Worm (Caenorhabditis elegans) whole organism, L2 larva: Measurements from ENCODE around the gene C06B3.6.

Experiments used
- C34F6.9 ChIP-seq: fragments of 150-350 bp; optimal IDR thresholded peaks from 2 replicates; lab custom pipeline; 2014; ENCODE audit warnings: missing biosample characterization, missing genetic modification characterization
- Y55F3AM.14 ChIP-seq: fragments of 200-800 bp; sonication (Bioruptor generic); optimal IDR thresholded peaks from 2 replicates; lab custom pipeline; 2018; ENCODE audit warnings: mild to moderate bottlenecking, missing genetic modification characterization, missing compliant biosample characterization
- alr-1 ChIP-seq: fragments of 150-350 bp; optimal IDR thresholded peaks from 2 replicates; lab custom pipeline; 2014; ENCODE audit warnings: missing biosample characterization, missing genetic modification characterization
- aly-2 ChIP-seq: fragments of 150-350 bp; optimal IDR thresholded peaks from 2 replicates; lab custom pipeline; 2014; ENCODE audit warnings: missing biosample characterization, missing genetic modification characterization
- ama-1 ChIP-seq: fragments of 150-350 bp; optimal IDR thresholded peaks from 2 replicates; lab custom pipeline; 2018; ENCODE audit warnings: inconsistent platforms
- blmp-1 ChIP-seq: sonication (generic microtip); optimal IDR thresholded peaks from 2 replicates; lab custom pipeline; 2017; ENCODE audit warnings: missing genetic modification characterization, mild to moderate bottlenecking, missing compliant biosample characterization, antibody characterized with exemption, moderate library complexity; ENCODE audit not compliant: insufficient read depth
- ceh-16 ChIP-seq: fragments of 150-350 bp; optimal IDR thresholded peaks from 2 replicates; lab custom pipeline; 2014; ENCODE audit warnings: missing biosample characterization, missing genetic modification characterization
- ceh-82 ChIP-seq: fragments of 150-350 bp; optimal IDR thresholded peaks from 2 replicates; lab custom pipeline; 2014; ENCODE audit warnings: missing biosample characterization, missing genetic modification characterization
- egl-27 ChIP-seq: sonication (generic microtip); optimal IDR thresholded peaks from 3 replicates; lab custom pipeline; 2017; ENCODE audit warnings: missing biosample characterization, missing genetic modification reagents, missing genetic modification characterization
- elt-1 ChIP-seq: fragments of 150-350 bp; optimal IDR thresholded peaks from 2 replicates; lab custom pipeline; 2014; ENCODE audit warnings: missing biosample characterization, missing genetic modification characterization
- elt-3 ChIP-seq: sonication (generic microtip); optimal IDR thresholded peaks from 2 replicates; lab custom pipeline; 2017; ENCODE audit warnings: missing biosample characterization, missing genetic modification characterization
- fos-1 ChIP-seq: fragments of 150-350 bp; optimal IDR thresholded peaks from 2 replicates; lab custom pipeline; 2014; ENCODE audit warnings: missing biosample characterization, missing genetic modification characterization
- gmeb-1 ChIP-seq: fragments of 150-350 bp; optimal IDR thresholded peaks from 2 replicates; lab custom pipeline; 2014; ENCODE audit warnings: missing biosample characterization, missing genetic modification characterization
- lin-11 ChIP-seq: fragments of 150-350 bp; sonication (generic microtip); optimal IDR thresholded peaks from 2 replicates; lab custom pipeline; 2014; ENCODE audit warnings: missing biosample characterization, missing genetic modification characterization, inconsistent platforms, mixed read lengths
- lin-39 ChIP-seq: fragments of 150-350 bp; optimal IDR thresholded peaks from 2 replicates; lab custom pipeline; 2014; ENCODE audit warnings: missing biosample characterization, missing genetic modification reagents, missing genetic modification characterization
- lsy-2 ChIP-seq, 2 experiments: fragments of 150-350 bp in 1 of 2; sonication (generic microtip) in 1 of 2; optimal IDR thresholded peaks; 2 replicates each; lab custom pipeline; 2014 to 2017; ENCODE audit warnings: missing biosample characterization in 2 of 2, missing genetic modification characterization in 2 of 2
- mbf-1 ChIP-seq: sonication (generic microtip); optimal IDR thresholded peaks from 2 replicates; lab custom pipeline; 2017; ENCODE audit warnings: missing biosample characterization, missing genetic modification characterization
- nhr-11 ChIP-seq: fragments of 150-350 bp; optimal IDR thresholded peaks from 2 replicates; lab custom pipeline; 2014; ENCODE audit warnings: missing biosample characterization, missing genetic modification characterization
- nhr-12 ChIP-seq: fragments of 150-350 bp; optimal IDR thresholded peaks from 2 replicates; lab custom pipeline; 2014; ENCODE audit warnings: missing biosample characterization, missing genetic modification characterization
- nhr-21 ChIP-seq: fragments of 150-350 bp; optimal IDR thresholded peaks from 2 replicates; lab custom pipeline; 2014; ENCODE audit warnings: missing biosample characterization, missing genetic modification characterization
- nhr-23 ChIP-seq: fragments of 150-350 bp; optimal IDR thresholded peaks from 2 replicates; lab custom pipeline; 2014; ENCODE audit warnings: missing biosample characterization, missing genetic modification reagents, missing genetic modification characterization
- nhr-237 ChIP-seq: fragments of 150-350 bp; optimal IDR thresholded peaks from 2 replicates; lab custom pipeline; 2014; ENCODE audit warnings: missing biosample characterization, missing genetic modification characterization
- nhr-25 ChIP-seq: fragments of 150-350 bp; sonication (generic microtip); optimal IDR thresholded peaks from 3 replicates; lab custom pipeline; 2014; ENCODE audit warnings: missing biosample characterization, missing genetic modification characterization
- nhr-6 ChIP-seq: fragments of 150-350 bp; optimal IDR thresholded peaks from 2 replicates; lab custom pipeline; 2014; ENCODE audit warnings: missing biosample characterization, missing genetic modification characterization
- nhr-77 ChIP-seq: fragments of 150-350 bp; optimal IDR thresholded peaks from 2 replicates; lab custom pipeline; 2014; ENCODE audit warnings: missing biosample characterization, missing genetic modification characterization
- peb-1 ChIP-seq: fragments of 150-350 bp; optimal IDR thresholded peaks from 2 replicates; lab custom pipeline; 2014; ENCODE audit warnings: missing biosample characterization, missing genetic modification characterization
- sem-4 ChIP-seq: fragments of 150-350 bp; optimal IDR thresholded peaks from 2 replicates; lab custom pipeline; 2014; ENCODE audit warnings: missing biosample characterization, missing genetic modification reagents, missing genetic modification characterization
- skn-1 ChIP-seq: sonication (generic microtip); optimal IDR thresholded peaks from 2 replicates; lab custom pipeline; 2017; ENCODE audit warnings: missing biosample characterization, missing genetic modification characterization
- sma-3 ChIP-seq: sonication (generic microtip); optimal IDR thresholded peaks from 2 replicates; lab custom pipeline; 2016; ENCODE audit warnings: missing genetic modification reagents, missing genetic modification characterization, missing compliant biosample characterization
- snpc-4 ChIP-seq: fragments of 150-350 bp; optimal IDR thresholded peaks from 2 replicates; lab custom pipeline; 2014; ENCODE audit warnings: missing biosample characterization, missing genetic modification characterization
- unc-39 ChIP-seq: fragments of 150-350 bp; optimal IDR thresholded peaks from 2 replicates; lab custom pipeline; 2014; ENCODE audit warnings: missing biosample characterization, missing genetic modification characterization
- unc-55 ChIP-seq: fragments of 150-350 bp; sonication (generic microtip); optimal IDR thresholded peaks from 3 replicates; lab custom pipeline; 2014; ENCODE audit warnings: missing biosample characterization, missing genetic modification reagents, missing genetic modification characterization
- unc-62 ChIP-seq: fragments of 150-350 bp; optimal IDR thresholded peaks from 2 replicates; lab custom pipeline; 2014; ENCODE audit warnings: missing biosample characterization, missing genetic modification reagents, missing genetic modification characterization
- zag-1 ChIP-seq: fragments of 150-350 bp; optimal IDR thresholded peaks from 2 replicates; lab custom pipeline; 2014; ENCODE audit warnings: missing biosample characterization, missing genetic modification characterization
- ztf-1 ChIP-seq: fragments of 200-800 bp; sonication (Bioruptor generic); conservative IDR thresholded peaks from 2 replicates; pipeline ENCODE4 v1.3.6; 2022; ENCODE audit warnings: missing genetic modification characterization, missing compliant biosample characterization
- ztf-11 ChIP-seq: sonication (generic microtip); optimal IDR thresholded peaks from 2 replicates; lab custom pipeline; 2017; ENCODE audit warnings: missing biosample characterization, missing genetic modification characterization
- ztf-4 ChIP-seq: fragments of 150-350 bp; optimal IDR thresholded peaks from 2 replicates; lab custom pipeline; 2014; ENCODE audit warnings: missing biosample characterization, missing genetic modification characterization

Gene C06B3.6

DNA sequence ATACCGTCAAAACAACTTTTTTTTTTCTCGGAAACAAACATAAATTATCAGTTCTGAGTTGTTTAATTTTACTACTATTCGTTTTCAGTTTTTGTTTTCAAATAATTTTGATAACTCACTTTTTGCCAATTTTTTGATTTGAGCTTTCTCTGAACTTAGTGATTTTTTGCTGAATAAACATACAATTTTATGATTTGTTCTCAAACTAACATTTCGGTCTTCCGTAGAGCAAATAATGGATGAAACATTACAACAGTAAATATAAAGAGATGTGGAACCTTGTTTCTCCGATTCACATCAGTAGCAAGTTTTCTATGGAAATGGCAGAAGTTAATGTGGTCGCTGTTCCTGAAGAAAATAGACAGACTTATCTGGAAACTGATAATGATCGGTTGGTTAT lies 41.0 kb upstream of the C06B3.6 start, which contains the start of gene R10D12.7:
Gene R10D12.7 (plus strand): TSS at position 301 of the 400 bp plus-strand sequence.
- TF ChIP-seq unc-39, result no peak
- TF ChIP-seq lsy-2 (tag; optimal IDR thresholded peaks at IDR 0.05; lab: Kevin White, UChicago), result no peak
- TF ChIP-seq aly-2 (tag; lab: Kevin White, UChicago), result no peak
- no peak for TF ChIP-seq egl-27 (tag; lab: Kevin White, UChicago)
- TF ChIP-seq nhr-77 (tag; lab: Kevin White, UChicago), result no peak
- TF ChIP-seq ama-1 (lab: Kevin White, UChicago), result no peak
- TF ChIP-seq blmp-1 (tag; lab: Kevin White, UChicago), result no peak
- TF ChIP-seq ztf-4 (tag; lab: Kevin White, UChicago), result no peak
- TF ChIP-seq nhr-11 (tag; lab: Kevin White, UChicago), result no peak
- no peak for TF ChIP-seq sma-3 (GFP tag; lab: Kevin White, UChicago)
- TF ChIP-seq ztf-11 (tag; lab: Kevin White, UChicago), result no peak
- no peak for TF ChIP-seq nhr-237
- no peak for TF ChIP-seq nhr-6 (tag; lab: Kevin White, UChicago)
- TF ChIP-seq skn-1 (tag; lab: Kevin White, UChicago), result no peak
- TF ChIP-seq lin-39 (tag; lab: Kevin White, UChicago), result no peak
- TF ChIP-seq nhr-25 (tag; lab: Kevin White, UChicago), result no peak
- TF ChIP-seq lin-11 (tag; lab: Kevin White, UChicago), result no peak
- no peak for TF ChIP-seq unc-62 (GFP tag; lab: Kevin White, UChicago)
- TF ChIP-seq peb-1, result no peak
- TF ChIP-seq, all 48 proteins: peak for 0

DNA sequence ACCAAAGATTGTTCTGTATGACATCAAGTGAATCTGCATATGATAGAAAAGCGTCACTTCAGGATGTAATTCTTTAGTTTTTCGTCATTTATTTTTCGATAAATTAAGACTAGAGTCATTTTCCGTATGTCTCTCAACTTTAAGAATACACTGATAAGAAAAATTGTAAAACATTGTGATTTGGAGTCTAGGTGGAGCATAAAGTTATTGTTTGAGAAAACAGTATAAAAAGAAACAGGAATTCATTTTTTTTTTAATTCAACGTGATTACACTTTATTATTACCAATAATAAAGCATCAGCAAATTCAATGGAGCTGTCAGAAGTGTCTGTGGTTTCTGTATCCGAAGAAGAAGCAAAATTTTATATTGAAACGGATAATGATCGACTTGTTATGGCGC lies 40.2 kb upstream of the C06B3.6 start, which contains the start of gene R10D12.6:
Gene R10D12.6 (plus strand): TSS at position 301 of the 400 bp plus-strand sequence.
- TF ChIP-seq C34F6.9 (tag; lab: Kevin White, UChicago), result no peak
- TF ChIP-seq fos-1 (tag; lab: Kevin White, UChicago), result peak; percentile 27
- no peak for TF ChIP-seq ceh-16

DNA sequence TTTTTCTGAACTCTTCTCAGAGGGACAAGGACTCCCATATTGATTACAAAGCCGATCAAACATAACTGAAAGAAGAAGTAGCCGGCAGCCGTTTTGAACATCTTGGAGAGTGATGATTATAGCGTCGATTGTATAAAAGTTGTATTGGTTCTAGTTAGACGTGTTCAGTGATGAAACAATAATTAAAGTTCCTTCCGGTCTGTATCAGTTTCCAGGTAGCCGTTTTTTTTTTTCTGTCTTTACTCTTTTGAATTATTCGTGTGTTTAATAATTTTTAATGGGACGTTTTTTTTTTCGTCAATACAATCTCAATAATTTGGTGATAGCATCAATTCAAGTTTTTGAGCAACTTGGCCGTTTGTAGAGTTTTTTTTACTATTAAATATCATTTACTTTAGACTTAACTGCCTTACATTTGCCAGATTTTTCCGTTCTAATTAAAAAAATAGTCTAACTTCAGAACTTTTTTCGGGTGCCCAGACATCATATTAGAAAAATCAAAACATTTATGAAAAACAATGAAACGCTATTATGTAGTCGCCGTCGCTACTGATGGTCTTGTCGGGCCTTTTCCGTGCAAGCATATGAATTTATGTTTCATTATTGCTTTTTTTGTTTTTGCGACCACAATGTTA lies 37.7 kb upstream of the C06B3.6 start, which contains the start of the genes srx-10 and clec-226:
Gene srx-10 (minus strand): TSS at position 101 of the 635 bp plus-strand sequence.
Gene clec-226 (plus strand): TSS at position 585 of the 635 bp plus-strand sequence.
- no peak for TF ChIP-seq egl-27 (tag; lab: Kevin White, UChicago)
- TF ChIP-seq lin-11 (tag; lab: Kevin White, UChicago), result no peak
- TF ChIP-seq nhr-11 (tag; lab: Kevin White, UChicago), result no peak
- no peak for TF ChIP-seq elt-3 (tag; lab: Kevin White, UChicago)
- TF ChIP-seq nhr-25 (tag; lab: Kevin White, UChicago), result no peak
- no peak for TF ChIP-seq unc-62 (GFP tag; lab: Kevin White, UChicago)
- no peak for TF ChIP-seq nhr-237
- TF ChIP-seq ztf-1 (GFP tag; lab: Robert Waterston, UW), result no peak
- TF ChIP-seq zag-1, result no peak

DNA sequence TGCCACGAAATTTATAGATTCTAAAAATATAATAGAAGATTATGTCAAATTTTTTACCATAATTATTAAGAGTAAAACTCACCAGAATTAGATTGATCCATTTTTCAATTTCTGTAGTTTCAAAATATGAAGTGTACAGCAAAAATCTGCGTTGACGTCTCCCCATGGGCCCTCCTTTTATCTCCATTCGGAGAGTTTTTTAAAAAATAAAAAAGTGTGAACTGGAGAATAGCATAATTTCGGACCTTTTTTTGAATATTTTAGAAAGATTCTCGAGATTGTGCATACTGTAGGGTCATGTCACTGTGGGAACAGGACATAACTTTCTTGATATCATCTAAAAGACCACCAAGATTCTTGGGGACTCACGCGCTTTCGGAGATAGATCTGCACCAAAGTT lies 33.3 kb upstream of the C06B3.6 start, which contains the start of gene dpr-1:
Gene dpr-1 (minus strand): TSS at position 101 of the 400 bp plus-strand sequence.
- TF ChIP-seq gmeb-1 (tag; lab: Kevin White, UChicago) (no peak), mbf-1 (tag; lab: Kevin White, UChicago) (no peak), ama-1 (lab: Kevin White, UChicago) (no peak), C34F6.9 (tag; lab: Kevin White, UChicago) (no peak), elt-3 (tag; lab: Kevin White, UChicago) (no peak), sem-4 (tag; lab: Kevin White, UChicago) (no peak), ztf-4 (tag; lab: Kevin White, UChicago) (no peak), Y55F3AM.14 (no peak), sma-3 (GFP tag; lab: Kevin White, UChicago) (no peak), snpc-4 (tag; lab: Kevin White, UChicago) (no peak), nhr-12 (no peak), unc-55 (GFP tag; lab: Kevin White, UChicago) (no peak), fos-1 (tag; lab: Kevin White, UChicago) (no peak), ztf-1 (GFP tag; lab: Robert Waterston, UW) (no peak), unc-39 (no peak)
- TF ChIP-seq, all 48 proteins: peak for 0

DNA sequence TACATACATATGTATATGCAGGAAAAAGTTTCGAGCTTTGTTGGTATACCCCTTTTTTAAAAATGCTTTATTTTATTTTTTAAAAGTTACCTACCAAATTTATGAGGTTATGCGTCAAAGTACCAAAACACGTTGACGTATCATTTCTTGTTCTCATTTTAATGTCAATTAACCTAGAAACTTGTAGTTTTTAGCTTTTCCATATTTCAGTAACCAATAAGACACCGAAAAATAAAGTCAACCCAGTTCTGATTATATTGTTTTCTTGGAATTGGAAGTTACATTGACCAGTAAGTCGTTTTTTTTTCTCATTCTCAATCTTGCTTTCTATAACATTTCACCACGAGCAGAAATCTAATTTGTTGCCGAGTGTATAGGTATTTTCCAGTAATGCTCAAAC lies 28.1 kb upstream of the C06B3.6 start, which contains the start of gene srw-145:
Gene srw-145 (plus strand): TSS at position 301 of the 400 bp plus-strand sequence.
- no peak for TF ChIP-seq nhr-23 (tag; lab: Kevin White, UChicago)
- TF ChIP-seq sem-4 (tag; lab: Kevin White, UChicago), result no peak
- no peak for TF ChIP-seq alr-1
- TF ChIP-seq lin-39 (tag; lab: Kevin White, UChicago), result no peak
- TF ChIP-seq nhr-25 (tag; lab: Kevin White, UChicago), result no peak
- peak; percentile 3 for TF ChIP-seq nhr-12
- TF ChIP-seq elt-1 (tag; lab: Kevin White, UChicago), result no peak
- TF ChIP-seq lin-11 (tag; lab: Kevin White, UChicago), result no peak
- no peak for TF ChIP-seq skn-1 (tag; lab: Kevin White, UChicago)
- peak; percentile 41 for TF ChIP-seq nhr-21 (tag; lab: Kevin White, UChicago)
- TF ChIP-seq ceh-82 (tag; lab: Kevin White, UChicago), result no peak
